Worm (Caenorhabditis elegans) whole organism, L1 larva: ENCODE data around the gene sre-21.

Experiments used
- ama-1 ChIP-seq: fragments of 150-350 bp; optimal IDR thresholded peaks from 2 replicates; lab custom pipeline; 2014
- mdl-1 ChIP-seq, 2 experiments: fragments of 150-350 bp; optimal IDR thresholded peaks; 2 replicates each; lab custom pipeline; 2014 to 2017; ENCODE audit warnings: missing biosample characterization in 2 of 2, missing genetic modification characterization in 2 of 2, inconsistent platforms in 1 of 2
- mep-1 ChIP-seq: fragments of 150-350 bp; optimal IDR thresholded peaks from 2 replicates; lab custom pipeline; 2014; ENCODE audit warnings: missing biosample characterization, missing genetic modification characterization
- nhr-76 ChIP-seq: sonication (generic microtip); optimal IDR thresholded peaks from 2 replicates; lab custom pipeline; 2017; ENCODE audit warnings: missing biosample characterization, missing genetic modification characterization
- sox-4 ChIP-seq: sonication (generic microtip); optimal IDR thresholded peaks from 2 replicates; lab custom pipeline; 2016; ENCODE audit warnings: missing genetic modification characterization, missing compliant biosample characterization
- tbx-2 ChIP-seq: sonication (generic microtip); optimal IDR thresholded peaks from 2 replicates; lab custom pipeline; 2016; ENCODE audit warnings: missing genetic modification characterization, missing compliant biosample characterization

ce11 chrV:17749181-17749580 is 23.8 kb downstream of the sre-21 start, which contains the start of gene R12G8.1:
- no peak for TF ChIP-seq mep-1
- TF ChIP-seq mdl-1 (tag; optimal IDR thresholded peaks at IDR 0.05; lab: Kevin White, UChicago), result no peak
- no peak for TF ChIP-seq sox-4 (tag; lab: Kevin White, UChicago)
- TF ChIP-seq tbx-2 (tag; lab: Kevin White, UChicago), result no peak
- no peak for TF ChIP-seq nhr-76
- no peak for TF ChIP-seq ama-1 (lab: Kevin White, UChicago)
